Worm (Caenorhabditis elegans) whole organism, L4 larva: ENCODE results near the gene C49C8.3.

Source experiments
- R02D3.7 ChIP-seq: fragments of 150-350 bp; sonication (generic microtip); optimal IDR thresholded peaks from 3 replicates; lab custom pipeline; 2014; ENCODE audit warnings: missing biosample characterization, missing genetic modification characterization
- nhr-237 ChIP-seq: sonication (generic microtip); optimal IDR thresholded peaks from 2 replicates; lab custom pipeline; 2017; ENCODE audit warnings: missing biosample characterization, missing genetic modification characterization
- skn-1 ChIP-seq: fragments of 150-350 bp; optimal IDR thresholded peaks from 2 replicates; lab custom pipeline; 2014; ENCODE audit warnings: missing biosample characterization, missing genetic modification characterization

DNA sequence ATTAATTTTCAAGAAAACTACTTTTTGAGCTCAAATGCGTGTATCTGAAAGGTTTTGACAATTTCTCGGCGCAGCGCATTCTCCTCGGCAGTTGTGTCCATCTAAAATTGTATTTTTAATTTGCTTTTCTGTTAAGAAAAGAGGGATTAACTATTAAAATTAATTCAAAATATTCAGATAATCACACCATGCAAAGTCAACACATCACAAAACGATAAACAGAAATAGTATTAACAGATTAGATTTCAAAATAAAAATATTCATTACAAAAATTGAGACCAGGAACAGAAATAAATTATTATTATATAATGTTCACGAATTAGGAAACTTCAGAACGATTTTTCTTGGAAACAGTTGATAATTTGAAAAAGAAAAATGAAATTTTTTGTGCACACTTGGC is 42.0 kb downstream of the C49C8.3 start, which contains the start of gene pole-2:
- TF ChIP-seq R02D3.7 (tag; lab: Kevin White, UChicago): no peak
- no peak for TF ChIP-seq skn-1 (tag; lab: Kevin White, UChicago)
- no peak for TF ChIP-seq nhr-237 (tag; lab: Kevin White, UChicago)
